Fruit fly (Drosophila melanogaster) whole organism, adult: Measurements from ENCODE around the gene Ilp8.

Experiments
- CG12768 ChIP-seq: fragments of 200-800 bp; sonication (Bioruptor generic); optimal IDR thresholded peaks from 2 replicates; lab custom pipeline; 2017; ENCODE audit warnings: missing biosample characterization, missing genetic modification characterization, mild to moderate bottlenecking, moderate library complexity, missing genetic modification reagents
- CG5204 ChIP-seq: fragments of 200-800 bp; sonication (Bioruptor generic); optimal IDR thresholded peaks from 2 replicates; lab custom pipeline; 2016; ENCODE audit warnings: missing biosample characterization, missing genetic modification characterization
- CG7045 ChIP-seq: fragments of 200-800 bp; sonication (Bioruptor generic); optimal IDR thresholded peaks from 2 replicates; lab custom pipeline; 2017; ENCODE audit warnings: missing biosample characterization, mild to moderate bottlenecking, missing genetic modification characterization
- CG7101 ChIP-seq: fragments of 200-800 bp; sonication (Bioruptor generic); optimal IDR thresholded peaks from 2 replicates; lab custom pipeline; 2018; ENCODE audit warnings: missing biosample characterization, mild to moderate bottlenecking, missing genetic modification characterization, moderate library complexity
- Crg-1 ChIP-seq: fragments of 200-800 bp; sonication (Bioruptor generic); optimal IDR thresholded peaks from 2 replicates; lab custom pipeline; 2016; ENCODE audit warnings: missing biosample characterization, missing genetic modification characterization
- Hr96 ChIP-seq: fragments of 200-800 bp; sonication (Bioruptor generic); optimal IDR thresholded peaks from 2 replicates; lab custom pipeline; 2016; ENCODE audit warnings: missing biosample characterization, missing genetic modification characterization
- Mnt ChIP-seq: fragments of 200-800 bp; sonication (Bioruptor generic); optimal IDR thresholded peaks from 2 replicates; lab custom pipeline; 2016; ENCODE audit warnings: missing biosample characterization, mild to moderate bottlenecking, missing genetic modification characterization
- bab1 ChIP-seq: fragments of 200-800 bp; sonication (Bioruptor generic); optimal IDR thresholded peaks from 3 replicates; lab custom pipeline; 2019; ENCODE audit warnings: missing biosample characterization, mild to moderate bottlenecking, missing genetic modification characterization, moderate library complexity
- cnc ChIP-seq, 2 experiments: fragments of >200 bp; optimal IDR thresholded peaks; 2 replicates each; lab custom pipeline; 2017
- kay ChIP-seq: fragments of 200-800 bp; sonication (Bioruptor generic); peaks from one replicate; lab custom pipeline; 2016; ENCODE audit warnings: missing biosample characterization, missing genetic modification characterization, borderline replicate concordance
- pad ChIP-seq: fragments of 200-800 bp; sonication (Bioruptor generic); optimal IDR thresholded peaks from 3 replicates; lab custom pipeline; 2017; ENCODE audit warnings: missing biosample characterization, missing genetic modification characterization, mild to moderate bottlenecking, moderate library complexity, missing genetic modification reagents

DNA sequence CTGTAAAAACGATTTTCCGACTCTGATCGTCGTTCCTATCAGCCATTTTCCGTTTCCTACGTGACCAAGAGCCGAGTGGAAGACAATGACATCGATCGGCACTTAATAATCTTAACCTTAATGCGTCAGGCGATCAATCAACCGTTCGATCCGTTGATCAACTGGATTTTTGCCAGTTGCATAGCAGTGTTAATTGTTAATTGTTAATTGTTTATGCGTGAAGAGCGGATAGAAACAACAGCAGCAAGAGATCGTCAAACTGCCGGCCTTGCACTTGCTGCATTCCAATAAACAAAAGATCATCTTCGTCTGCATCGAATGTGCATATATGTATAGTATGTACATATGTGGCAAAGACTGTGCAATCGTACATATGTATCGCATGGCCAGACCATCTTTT is 43.4 kb downstream of the Ilp8 start:
- no peak for TF ChIP-seq Mnt (GFP tag; lab: Kevin White, UChicago)
- TF ChIP-seq cnc (optimal IDR thresholded peaks at IDR 0.05; lab: Kevin White, UChicago): no peak
- no peak for TF ChIP-seq CG7101 (tag; lab: Kevin White, UChicago)
- no peak for TF ChIP-seq CG5204 (GFP tag; lab: Kevin White, UChicago)
- TF ChIP-seq Hr96: no peak
- TF ChIP-seq CG12768 (GFP tag; lab: Kevin White, UChicago): no peak
- no peak for TF ChIP-seq Crg-1
- no peak for TF ChIP-seq kay (GFP tag; lab: Kevin White, UChicago)
- TF ChIP-seq pad (GFP tag; lab: Kevin White, UChicago): no peak
- TF ChIP-seq bab1 (GFP tag; lab: Kevin White, UChicago): no peak
- TF ChIP-seq CG7045: no peak
